Fruit fly (Drosophila melanogaster): ENCODE results near the gene Spag1.

Spag1 gene

DNA sequence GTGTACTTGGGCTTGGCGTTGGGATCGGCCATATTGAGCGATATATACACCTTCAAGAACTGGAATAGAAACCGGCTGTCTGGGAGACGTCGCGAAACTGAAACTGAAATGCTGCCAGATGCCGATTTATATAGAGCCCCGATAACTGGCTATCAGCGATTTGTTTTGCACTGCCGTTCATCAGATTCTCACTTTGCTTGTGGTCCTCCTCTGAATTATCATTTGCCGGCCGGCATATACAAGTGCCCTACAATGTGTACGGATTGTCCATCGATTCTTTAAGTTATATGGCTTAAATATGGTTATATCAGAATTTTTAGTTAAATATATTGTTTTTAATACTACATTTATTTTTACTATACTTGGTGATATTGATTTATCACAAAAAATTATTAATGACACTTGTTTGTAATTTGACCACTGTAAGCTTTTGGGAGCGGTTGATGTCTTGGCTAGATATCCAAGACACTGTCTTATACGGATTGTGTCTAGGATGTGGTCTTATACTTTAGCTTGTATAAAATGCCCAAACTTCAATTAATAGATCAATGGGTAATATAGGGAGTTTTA lies 40.9 kb downstream of the Spag1 start, which contains the start of gene CG31075 (continued):
- TF ChIP-seq PHDP (tag; optimal IDR thresholded peaks at IDR 0.05) (peak; percentile 40), CG3847 (GFP tag; IDR thresholded peaks at IDR 0.05) (peak; percentile 59), CG10543 (GFP tag; optimal IDR thresholded peaks at IDR 0.05) (no peak), CG17385 (GFP tag; optimal IDR thresholded peaks at IDR 0.05) (no peak), CG12942 (GFP tag; optimal IDR thresholded peaks at IDR 0.05) (no peak), gcm2 (GFP tag; optimal IDR thresholded peaks at IDR 0.05) (no peak), CG16813 (GFP tag; IDR thresholded peaks at IDR 0.05; ENCODE audit: partially characterized antibody) (no peak), Lpt (GFP tag; optimal IDR thresholded peaks at IDR 0.05) (no peak), CG12299 (tag; optimal IDR thresholded peaks at IDR 0.05) (no peak), CG10462 (GFP tag; optimal IDR thresholded peaks at IDR 0.05) (no peak), CG12219 (GFP tag; optimal IDR thresholded peaks at IDR 0.05) (no peak), sens-2 (GFP tag; IDR thresholded peaks at IDR 0.05) (no peak), Ets97D (GFP tag; optimal IDR thresholded peaks at IDR 0.05) (peak; percentile 26), ATbp (GFP tag; optimal IDR thresholded peaks at IDR 0.05) (no peak), CG8478 (optimal IDR thresholded peaks at IDR 0.05) (no peak), Max (GFP tag; optimal IDR thresholded peaks at IDR 0.05) (peak; percentile 54), fd96Cb (tag; optimal IDR thresholded peaks at IDR 0.05) (no peak), B-H1 (GFP tag; IDR thresholded peaks at IDR 0.05) (peak; percentile 28; the same call in 1 of the 3 replicates), pita (GFP tag; optimal IDR thresholded peaks at IDR 0.05) (peak; percentile 33), lola (GFP tag; optimal IDR thresholded peaks at IDR 0.05) (no peak), abd-A (tag; optimal IDR thresholded peaks at IDR 0.05) (no peak), E2f2 (GFP tag; IDR thresholded peaks at IDR 0.05) (peak; percentile 43; the same call in 1 of the 2 replicates), nerfin-2 (GFP tag; IDR thresholded peaks at IDR 0.05; ENCODE audit: partially characterized antibody) (no peak), CG4404 (GFP tag; IDR thresholded peaks at IDR 0.05) (no peak), grn (GFP tag; optimal IDR thresholded peaks at IDR 0.05) (no peak), Sox100B (GFP tag; optimal IDR thresholded peaks at IDR 0.05) (no peak), Elba2 (GFP tag; optimal IDR thresholded peaks at IDR 0.05) (no peak), CG9215 (GFP tag; IDR thresholded peaks at IDR 0.05) (peak; percentile 55), cas (GFP tag; IDR thresholded peaks at IDR 0.05) (no peak), cad (GFP tag; optimal IDR thresholded peaks at IDR 0.05) (no peak), CG1024 (GFP tag; IDR thresholded peaks at IDR 0.05) (peak; percentile 41; the same call in 1 of the 2 replicates), Meics (GFP tag; optimal IDR thresholded peaks at IDR 0.05) (peak; percentile 61), Optix (GFP tag; IDR thresholded peaks at IDR 0.05) (no peak), emc (GFP tag; optimal IDR thresholded peaks at IDR 0.05) (no peak), Hr78 (GFP tag; optimal IDR thresholded peaks at IDR 0.05) (no peak), rib (GFP tag; IDR thresholded peaks at IDR 0.05) (no peak), CG14050 (GFP tag; IDR thresholded peaks at IDR 0.05) (peak; percentile 55; the same call in 2 of the 3 replicates), bcd (GFP tag; optimal IDR thresholded peaks at IDR 0.05) (peak; percentile 37), CG12071 (GFP tag; optimal IDR thresholded peaks at IDR 0.05) (peak; percentile 31), grau (tag; optimal IDR thresholded peaks at IDR 0.05) (peak; percentile 56), CG17361 (GFP tag; IDR thresholded peaks at IDR 0.05) (no peak), h (optimal IDR thresholded peaks at IDR 0.05) (no peak), CG31388 (GFP tag; optimal IDR thresholded peaks at IDR 0.05) (no peak), unpg (GFP tag; optimal IDR thresholded peaks at IDR 0.05) (peak; percentile 52), tx (GFP tag; optimal IDR thresholded peaks at IDR 0.05) (no peak), twi (tag; optimal IDR thresholded peaks at IDR 0.05) (no peak), CG10274 (GFP tag; optimal IDR thresholded peaks at IDR 0.05) (peak; percentile 97), C15 (GFP tag; IDR thresholded peaks at IDR 0.05) (no peak), Dad (GFP tag; optimal IDR thresholded peaks at IDR 0.05) (no peak), tgo (GFP tag; IDR thresholded peaks at IDR 0.05) (peak; percentile 59), NC2α (GFP tag; optimal IDR thresholded peaks at IDR 0.05) (no peak), CG11085 (GFP tag; IDR thresholded peaks at IDR 0.05) (0 out of 2 replicates have a peak, but pooled peaks have one; percentile 16)
